Worm (Caenorhabditis elegans): ENCODE results near the gene F35F10.14.

Gene F35F10.14

ce11 chrV:3295368-3295767 is 24.5 kb downstream of the F35F10.14 start (continued):
- no peak for TF ChIP-seq ztf-22 (GFP tag; optimal IDR thresholded peaks at IDR 0.05)
- no peak for TF ChIP-seq madf-10 (tag; optimal IDR thresholded peaks at IDR 0.05)
- TF ChIP-seq ccch-3 (GFP tag; optimal IDR thresholded peaks at IDR 0.05), result no peak
- no peak for TF ChIP-seq mcd-1 (GFP tag; IDR thresholded peaks at IDR 0.05)

DNA sequence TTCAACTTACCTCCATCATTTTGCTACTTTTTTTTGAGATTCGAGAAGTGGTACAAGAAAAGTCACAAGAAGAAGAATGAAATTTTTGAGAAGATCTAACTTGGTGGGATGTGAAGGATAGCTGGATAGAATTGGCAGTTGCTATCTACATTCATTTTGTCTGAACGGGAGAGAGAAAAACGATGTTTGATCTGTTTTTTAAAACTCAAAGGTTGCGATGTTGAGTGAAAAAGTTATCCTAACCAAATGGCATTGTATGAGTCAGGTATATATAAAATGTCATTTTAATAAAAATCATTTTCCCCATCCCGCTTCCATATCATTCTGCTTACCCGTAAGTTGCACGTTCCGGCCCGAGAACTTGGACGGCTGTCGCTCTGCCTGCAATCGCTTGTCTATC is 30.6 kb downstream of the F35F10.14 start, which contains the start of gene F35F10.6:
F35F10.6 (minus strand) TSS at position 101 of the 400 bp plus-strand sequence.
- TF ChIP-seq efl-1 (GFP tag; optimal IDR thresholded peaks at IDR 0.05) (no peak), rcor-1 (GFP tag; IDR thresholded peaks at IDR 0.05) (no peak), egl-18 (GFP tag; IDR thresholded peaks at IDR 0.05) (no peak), nhr-27 (tag; optimal IDR thresholded peaks at IDR 0.05) (no peak), lsy-27 (tag; optimal IDR thresholded peaks at IDR 0.05; ENCODE audit: borderline replicate concordance, insufficient read depth) (no peak), ztf-28 (GFP tag; IDR thresholded peaks at IDR 0.05) (no peak), T26A5.8 (tag; optimal IDR thresholded peaks at IDR 0.05) (no peak), F23B12.7 (tag; optimal IDR thresholded peaks at IDR 0.05; ENCODE audit: insufficient read depth) (no peak), F33H1.4 (GFP tag; IDR thresholded peaks at IDR 0.05) (no peak), mcd-1 (GFP tag; IDR thresholded peaks at IDR 0.05) (no peak), ceh-40 (GFP tag; IDR thresholded peaks at IDR 0.05) (no peak), ztf-22 (GFP tag; optimal IDR thresholded peaks at IDR 0.05) (no peak), dox-1 (GFP tag; IDR thresholded peaks at IDR 0.05) (no peak), sdz-38 (tag; optimal IDR thresholded peaks at IDR 0.05) (no peak), rec-8 (tag; optimal IDR thresholded peaks at IDR 0.05) (no peak), egrh-3 (GFP tag; IDR thresholded peaks at IDR 0.05) (no peak), aptf-2 (GFP tag; conservative IDR thresholded peaks at IDR 0.05) (no peak), egl-44 (GFP tag; IDR thresholded peaks at IDR 0.05) (no peak)

- TF ChIP-seq nhr-120 (GFP tag; IDR thresholded peaks at IDR 0.05) (no peak), bed-1 (GFP tag; IDR thresholded peaks at IDR 0.05) (peak; percentile 76; the same call in 1 of the 2 replicates), egl-18 (GFP tag; IDR thresholded peaks at IDR 0.05) (peak; percentile 52; the same call in 1 of the 2 replicates)
Observed at ce11 chrV:3288134-3288533, 31.8 kb downstream of the F35F10.14 start.

ce11 chrV:3287330-3287729 is 32.6 kb downstream of the F35F10.14 start, which contains the start of gene F35F10.7:
F35F10.7 (minus strand) TSS chrV:3287430.
- TF ChIP-seq somi-1 (GFP tag; optimal IDR thresholded peaks at IDR 0.05) (no peak), rpc-1 (optimal IDR thresholded peaks at IDR 0.05) (no peak), rpc-1 (tag; optimal IDR thresholded peaks at IDR 0.05) (no peak), hrde-1 (tag; optimal IDR thresholded peaks at IDR 0.05; ENCODE audit: borderline replicate concordance) (no peak), T07F8.4 (tag; optimal IDR thresholded peaks at IDR 0.05) (no peak), zfh-2 (GFP tag; conservative IDR thresholded peaks at IDR 0.05) (no peak), bed-2 (GFP tag; IDR thresholded peaks at IDR 0.05) (no peak), ama-1 (optimal IDR thresholded peaks at IDR 0.05) (no peak), ama-1 (GFP tag; optimal IDR thresholded peaks at IDR 0.05) (no peak), fkh-3 (tag; optimal IDR thresholded peaks at IDR 0.05) (no peak), egrh-3 (GFP tag; IDR thresholded peaks at IDR 0.05) (no peak), Y79H2A.3 (GFP tag; conservative IDR thresholded peaks at IDR 0.05) (no peak), him-1 (tag; optimal IDR thresholded peaks at IDR 0.05) (no peak), ztf-26 (tag; optimal IDR thresholded peaks at IDR 0.05) (no peak), hmg-1.2 (GFP tag; IDR thresholded peaks at IDR 0.05) (no peak), F57A8.1 (GFP tag; optimal IDR thresholded peaks at IDR 0.05) (no peak), ekl-4 (GFP tag; IDR thresholded peaks at IDR 0.05) (no peak), madf-6 (GFP tag; IDR thresholded peaks at IDR 0.05) (no peak), efl-1 (GFP tag; optimal IDR thresholded peaks at IDR 0.05) (no peak), attf-3 (GFP tag; conservative IDR thresholded peaks at IDR 0.05) (no peak), hlh-26 (GFP tag; conservative IDR thresholded peaks at IDR 0.05) (no peak), pha-4 (tag; optimal IDR thresholded peaks at IDR 0.05) (no peak)

All from whole organism, young adult.